Fruit fly (Drosophila melanogaster) whole organism, wandering third instar larva: ENCODE results near the gene CG17568.

ENCODE experiments used
- Abd-B ChIP-seq: fragments of >200 bp; optimal IDR thresholded peaks from 2 replicates; lab custom pipeline; 2017; ENCODE audit warnings: missing biosample characterization, missing genetic modification characterization
- Hr78 ChIP-seq: fragments of >200 bp; optimal IDR thresholded peaks from 2 replicates; lab custom pipeline; 2017; ENCODE audit warnings: missing biosample characterization, missing genetic modification characterization
- Hr83 ChIP-seq: fragments of 200-300 bp; sonication (Bioruptor generic); optimal IDR thresholded peaks from 2 replicates; lab custom pipeline; 2016; ENCODE audit warnings: missing biosample characterization, mild to moderate bottlenecking, missing genetic modification characterization, moderate library complexity; ENCODE audit not compliant: poor library complexity, severe bottlenecking
- Mio ChIP-seq: sonication (Bioruptor generic); optimal IDR thresholded peaks from 2 replicates; lab custom pipeline; 2016; ENCODE audit warnings: missing biosample characterization, missing genetic modification characterization
- N ChIP-seq: fragments of >200 bp; optimal IDR thresholded peaks from 2 replicates; lab custom pipeline; 2018; ENCODE audit warnings: missing biosample characterization, missing external identifiers, missing genetic modification characterization
- OdsH ChIP-seq: fragments of 200-800 bp; sonication (Bioruptor generic); optimal IDR thresholded peaks from 2 replicates; lab custom pipeline; 2016; ENCODE audit warnings: missing biosample characterization, mild to moderate bottlenecking, missing genetic modification characterization
- Sp1 ChIP-seq: fragments of 200-800 bp; sonication (Bioruptor generic); optimal IDR thresholded peaks from 3 replicates; lab custom pipeline; 2019; ENCODE audit warnings: missing biosample characterization, mild to moderate bottlenecking, missing genetic modification characterization, moderate library complexity
- dl ChIP-seq, 2 experiments: fragments of 175-275, 200-275 bp in 1 of 2; fragments of 200-275 bp in 1 of 2; sonication (Bioruptor generic); optimal IDR thresholded peaks; lab custom pipeline; 2018; ENCODE audit warnings: mild to moderate bottlenecking in 2 of 2, missing biosample characterization in 2 of 2, missing genetic modification characterization in 2 of 2, moderate library complexity in 2 of 2; ENCODE audit not compliant: partially characterized antibody in 2 of 2, insufficient read depth in 1 of 2
- foxo ChIP-seq, 2 experiments: fragments of 200-800 bp; sonication (Bioruptor generic); optimal IDR thresholded peaks; 2 replicates in 1 of 2; 3 replicates in 1 of 2; lab custom pipeline; 2016 to 2017; ENCODE audit warnings: missing biosample characterization in 2 of 2, missing genetic modification characterization in 2 of 2
- h ChIP-seq: fragments of 200-800 bp; sonication (Bioruptor generic); optimal IDR thresholded peaks from 3 replicates; lab custom pipeline; 2016; ENCODE audit warnings: missing biosample characterization, mild to moderate bottlenecking, missing genetic modification characterization
- pan ChIP-seq: fragments of >200 bp; optimal IDR thresholded peaks from 2 replicates; lab custom pipeline; 2017
- psq ChIP-seq: fragments of 200-800 bp; sonication (Bioruptor generic); optimal IDR thresholded peaks from 3 replicates; lab custom pipeline; 2017; ENCODE audit warnings: missing biosample characterization, mild to moderate bottlenecking, missing genetic modification characterization, moderate library complexity
- rgr ChIP-seq: fragments of 200-800 bp; sonication (Bioruptor generic); optimal IDR thresholded peaks from 3 replicates; lab custom pipeline; 2016; ENCODE audit warnings: missing biosample characterization, mild to moderate bottlenecking, missing genetic modification characterization

- no peak for TF ChIP-seq Hr83 (GFP tag; lab: Kevin White, UChicago)
- no peak for TF ChIP-seq Abd-B (GFP tag; lab: Kevin White, UChicago)
- TF ChIP-seq foxo (GFP tag; optimal IDR thresholded peaks at IDR 0.05; lab: Kevin White, UChicago) = no peak
- TF ChIP-seq Hr78 (GFP tag; lab: Kevin White, UChicago) = no peak
- no peak for TF ChIP-seq rgr (GFP tag; lab: Kevin White, UChicago)
- TF ChIP-seq Sp1 (GFP tag; lab: Kevin White, UChicago) = no peak
- no peak for TF ChIP-seq h (GFP tag; lab: Kevin White, UChicago)
- no peak for TF ChIP-seq N (GFP tag; lab: Kevin White, UChicago)
- TF ChIP-seq psq = no peak
- no peak for TF ChIP-seq OdsH (GFP tag; lab: Kevin White, UChicago)
- TF ChIP-seq pan = no peak
- TF ChIP-seq dl (GFP tag; optimal IDR thresholded peaks at IDR 0.05; lab: Kevin White, UChicago; ENCODE audit: insufficient read depth in 1 of 2, partially characterized antibody in 2 of 2) = no peak
- TF ChIP-seq Mio (GFP tag; lab: Kevin White, UChicago) = no peak
Measured at dm6 chr2L:19138361-19139041, 43.0 kb downstream of the CG17568 start.
